Worm (Caenorhabditis elegans) whole organism, L4 larva: ENCODE results near the gene F57A8.1.

ENCODE experiments used
- D1046.2 ChIP-seq: fragments of 200-800 bp; sonication (Bioruptor generic); IDR thresholded peaks from 2 replicates; pipeline ENCODE4 v1.3.6; 2022; ENCODE audit warnings: missing genetic modification characterization, missing compliant biosample characterization
- F10B5.3 ChIP-seq: sonication (generic microtip); optimal IDR thresholded peaks from 2 replicates; lab custom pipeline; 2016; ENCODE audit warnings: mild to moderate bottlenecking, missing genetic modification characterization, missing compliant biosample characterization
- F26F4.8 ChIP-seq: fragments of 200-800 bp; sonication (Bioruptor generic); conservative IDR thresholded peaks from 2 replicates; pipeline ENCODE4 v1.3.6; 2022; ENCODE audit warnings: missing genetic modification characterization, missing compliant biosample characterization
- F44E2.7 ChIP-seq: fragments of 200-800 bp; sonication (Bioruptor generic); IDR thresholded peaks from 2 replicates; pipeline ENCODE4 v2.1.2; 2022; ENCODE audit warnings: missing genetic modification characterization, missing compliant biosample characterization
- F49E8.2 ChIP-seq: sonication (generic microtip); optimal IDR thresholded peaks from 2 replicates; lab custom pipeline; 2016; ENCODE audit warnings: missing compliant biosample characterization, mild to moderate bottlenecking, missing genetic modification characterization, borderline replicate concordance
- R02D3.7 ChIP-seq: fragments of 150-350 bp; sonication (generic microtip); optimal IDR thresholded peaks from 3 replicates; lab custom pipeline; 2014; ENCODE audit warnings: missing biosample characterization, missing genetic modification characterization
- T20F7.1 ChIP-seq: fragments of 200-800 bp; sonication (Bioruptor generic); optimal IDR thresholded peaks from 2 replicates; lab custom pipeline; 2018; ENCODE audit warnings: mild to moderate bottlenecking, missing genetic modification characterization, missing compliant biosample characterization
- T26A8.4 ChIP-seq: fragments of 200-800 bp; sonication (Bioruptor generic); IDR thresholded peaks from 2 replicates; pipeline ENCODE4 v1.3.6; 2022; ENCODE audit warnings: missing genetic modification characterization, missing compliant biosample characterization
- Y105C5A.15 ChIP-seq: fragments of 200-800 bp; sonication (Bioruptor generic); IDR thresholded peaks from 2 replicates; pipeline ENCODE4 v1.3.6; 2022; ENCODE audit warnings: missing genetic modification characterization, missing compliant biosample characterization
- Y48G9A.11 ChIP-seq: fragments of 200-800 bp; sonication (Bioruptor generic); IDR thresholded peaks from 2 replicates; pipeline ENCODE4 v1.3.6; 2022; ENCODE audit warnings: missing genetic modification reagents, missing genetic modification characterization, missing compliant biosample characterization
- Y5F2A.4 ChIP-seq: fragments of 200-800 bp; sonication (Bioruptor generic); optimal IDR thresholded peaks from 2 replicates; lab custom pipeline; 2018; ENCODE audit warnings: mild to moderate bottlenecking, missing genetic modification characterization, missing compliant biosample characterization
- ZK337.2 ChIP-seq: fragments of 200-800 bp; sonication (Bioruptor generic); IDR thresholded peaks from 2 replicates; pipeline ENCODE4 v1.3.6; 2022; ENCODE audit warnings: missing genetic modification reagents, missing genetic modification characterization, missing compliant biosample characterization
- ZK546.5 ChIP-seq, 2 experiments: sonication (generic microtip); optimal IDR thresholded peaks; 2 replicates each; lab custom pipeline; 2017; ENCODE audit warnings: missing biosample characterization in 2 of 2, missing genetic modification characterization in 2 of 2
- aha-1 ChIP-seq: fragments of 150-350 bp; peaks from one replicate; lab custom pipeline; 2014; ENCODE audit warnings: missing biosample characterization, missing genetic modification characterization
- ama-1 ChIP-seq: fragments of 150-350 bp; optimal IDR thresholded peaks from 2 replicates; lab custom pipeline; 2014; ENCODE audit warnings: inconsistent platforms, mixed read lengths
- arid-1 ChIP-seq: fragments of 200-800 bp; sonication (Bioruptor generic); conservative IDR thresholded peaks from 2 replicates; pipeline ENCODE4 v1.3.6; 2022; ENCODE audit warnings: missing genetic modification reagents, missing genetic modification characterization, missing compliant biosample characterization
- ceh-20 ChIP-seq: fragments of 200-800 bp; sonication (Bioruptor generic); IDR thresholded peaks from 2 replicates; pipeline ENCODE4 v1.3.6; 2022; ENCODE audit warnings: missing genetic modification reagents, missing genetic modification characterization, missing compliant biosample characterization
- ceh-32 ChIP-seq: sonication (generic microtip); optimal IDR thresholded peaks from 2 replicates; lab custom pipeline; 2016; ENCODE audit warnings: mild to moderate bottlenecking, missing genetic modification characterization, missing compliant biosample characterization; ENCODE audit not compliant: poor library complexity
- ceh-82 ChIP-seq: sonication (generic microtip); optimal IDR thresholded peaks from 2 replicates; lab custom pipeline; 2017; ENCODE audit warnings: missing biosample characterization, missing genetic modification characterization
- cey-2 ChIP-seq: sonication (generic microtip); optimal IDR thresholded peaks from 3 replicates; lab custom pipeline; 2017; ENCODE audit warnings: missing genetic modification characterization, mild to moderate bottlenecking, missing compliant biosample characterization, antibody characterized with exemption, borderline replicate concordance; ENCODE audit not compliant: insufficient read depth
- daf-19 ChIP-seq: fragments of 200-800 bp; sonication (Bioruptor generic); conservative IDR thresholded peaks from 2 replicates; pipeline ENCODE4 v1.3.6; 2022; ENCODE audit warnings: missing genetic modification characterization, missing compliant biosample characterization
- dmd-6 ChIP-seq: fragments of 200-800 bp; sonication (Bioruptor generic); IDR thresholded peaks from 2 replicates; pipeline ENCODE4 v1.3.6; 2022; ENCODE audit warnings: missing genetic modification reagents, missing genetic modification characterization, missing compliant biosample characterization
- dpl-1 ChIP-seq: fragments of 150-350 bp; optimal IDR thresholded peaks from 2 replicates; lab custom pipeline; 2014; ENCODE audit warnings: missing biosample characterization, missing genetic modification reagents, missing genetic modification characterization
- dve-1 ChIP-seq: sonication (generic microtip); optimal IDR thresholded peaks from 2 replicates; lab custom pipeline; 2017; ENCODE audit warnings: antibody characterized with exemption, mild to moderate bottlenecking, missing genetic modification characterization, missing compliant biosample characterization; ENCODE audit not compliant: insufficient read depth
- hif-1 ChIP-seq, 2 experiments: sonication (generic microtip); optimal IDR thresholded peaks; 2 replicates each; lab custom pipeline; 2016 to 2017; ENCODE audit warnings: missing compliant biosample characterization in 2 of 2, missing genetic modification characterization in 2 of 2, missing genetic modification reagents in 2 of 2, missing genotype in 2 of 2, mild to moderate bottlenecking in 1 of 2
- hlh-30 ChIP-seq: sonication (generic microtip); optimal IDR thresholded peaks from 2 replicates; lab custom pipeline; 2017; ENCODE audit warnings: antibody characterized with exemption, mild to moderate bottlenecking, missing genetic modification characterization, missing compliant biosample characterization; ENCODE audit not compliant: insufficient read depth
- jun-1 ChIP-seq: fragments of 150-350 bp; optimal IDR thresholded peaks from 2 replicates; lab custom pipeline; 2014; ENCODE audit warnings: missing biosample characterization, missing genetic modification reagents, missing genetic modification characterization
- lim-7 ChIP-seq: fragments of 200-800 bp; sonication (Bioruptor generic); IDR thresholded peaks from 2 replicates; pipeline ENCODE4 v1.3.6; 2022; ENCODE audit warnings: missing genetic modification characterization, missing compliant biosample characterization
- lin-38 ChIP-seq: fragments of 200-800 bp; sonication (Bioruptor generic); IDR thresholded peaks from 2 replicates; pipeline ENCODE4 v1.3.6; 2022; ENCODE audit warnings: missing genetic modification reagents, missing genetic modification characterization, missing compliant biosample characterization
- lir-3 ChIP-seq: sonication (generic microtip); optimal IDR thresholded peaks from 2 replicates; lab custom pipeline; 2016; ENCODE audit warnings: mild to moderate bottlenecking, missing genetic modification characterization, missing compliant biosample characterization
- madf-9 ChIP-seq: fragments of 200-800 bp; sonication (Bioruptor generic); conservative IDR thresholded peaks from 2 replicates; pipeline ENCODE4 v1.3.6; 2022; ENCODE audit warnings: missing genetic modification reagents, missing genetic modification characterization, missing compliant biosample characterization
- mep-1 ChIP-seq: fragments of 150-350 bp; sonication (generic microtip); optimal IDR thresholded peaks from 3 replicates; lab custom pipeline; 2014; ENCODE audit warnings: missing biosample characterization, missing genetic modification characterization
- mxl-3 ChIP-seq: fragments of 200-800 bp; sonication (Bioruptor generic); optimal IDR thresholded peaks from 2 replicates; lab custom pipeline; 2018; ENCODE audit warnings: mild to moderate bottlenecking, missing genetic modification characterization, missing compliant biosample characterization
- nhr-10 ChIP-seq: fragments of 150-350 bp; optimal IDR thresholded peaks from 2 replicates; lab custom pipeline; 2014; ENCODE audit warnings: missing biosample characterization, missing genetic modification characterization
- nhr-11 ChIP-seq: fragments of 150-350 bp; optimal IDR thresholded peaks from 2 replicates; lab custom pipeline; 2014; ENCODE audit warnings: missing biosample characterization, missing genetic modification characterization
- nhr-25 ChIP-seq: sonication (generic microtip); optimal IDR thresholded peaks from 2 replicates; lab custom pipeline; 2017; ENCODE audit warnings: missing genetic modification characterization, mild to moderate bottlenecking, missing compliant biosample characterization, antibody characterized with exemption, moderate library complexity, borderline replicate concordance; ENCODE audit not compliant: insufficient read depth
- nhr-41 ChIP-seq: fragments of 200-800 bp; sonication (Bioruptor generic); IDR thresholded peaks from 2 replicates; pipeline ENCODE4 v1.3.6; 2022; ENCODE audit warnings: missing genetic modification reagents, missing genetic modification characterization, missing compliant biosample characterization
- nhr-42 ChIP-seq: fragments of 200-800 bp; sonication (Bioruptor generic); IDR thresholded peaks from 2 replicates; pipeline ENCODE4 v1.3.6; 2022; ENCODE audit warnings: missing genetic modification characterization, missing compliant biosample characterization
- nhr-76 ChIP-seq: fragments of 150-350 bp; optimal IDR thresholded peaks from 2 replicates; lab custom pipeline; 2014; ENCODE audit warnings: missing biosample characterization, missing genetic modification characterization
- pha-4 ChIP-seq, 2 experiments: fragments of 150-350 bp in 1 of 2; fragments of 200-800 bp in 1 of 2; sonication (Bioruptor generic) in 1 of 2; IDR thresholded peaks in 1 of 2; optimal IDR thresholded peaks in 1 of 2; 2 replicates each; pipeline versions ENCODE4 v1.3.6 to Lab custom; 2014 to 2022; ENCODE audit warnings: missing genetic modification characterization in 2 of 2, missing genetic modification reagents in 2 of 2, missing biosample characterization in 1 of 2, missing compliant biosample characterization in 1 of 2
- pqm-1 ChIP-seq: sonication (generic microtip); optimal IDR thresholded peaks from 2 replicates; lab custom pipeline; 2017; ENCODE audit warnings: missing biosample characterization, missing genetic modification characterization
- rbr-2 ChIP-seq: sonication (generic microtip); optimal IDR thresholded peaks from 2 replicates; lab custom pipeline; 2016; ENCODE audit warnings: missing genotype, missing genetic modification characterization, missing compliant biosample characterization
- snpc-4 ChIP-seq: fragments of 150-350 bp; optimal IDR thresholded peaks from 2 replicates; lab custom pipeline; 2014; ENCODE audit warnings: missing biosample characterization, missing genetic modification characterization
- spr-3 ChIP-seq: fragments of 200-800 bp; sonication (Bioruptor generic); optimal IDR thresholded peaks from 2 replicates; lab custom pipeline; 2018; ENCODE audit warnings: mild to moderate bottlenecking, missing genetic modification characterization, missing compliant biosample characterization
- tra-1 ChIP-seq: fragments of 200-800 bp; sonication (Bioruptor generic); IDR thresholded peaks from 2 replicates; pipeline ENCODE4 v1.3.6; 2022; ENCODE audit warnings: missing genetic modification reagents, missing genetic modification characterization, missing compliant biosample characterization
- unc-39 ChIP-seq: sonication (generic microtip); optimal IDR thresholded peaks from 2 replicates; lab custom pipeline; 2017; ENCODE audit warnings: missing biosample characterization, missing genetic modification characterization
- unc-62 ChIP-seq, 3 experiments: fragments of 150-350 bp in 1 of 3; sonication (generic microtip); optimal IDR thresholded peaks in 2 of 3; peaks in 1 of 3; 1 replicate in 1 of 3; 2 replicates in 2 of 3; lab custom pipeline; 2014 to 2017; ENCODE audit warnings: missing biosample characterization in 3 of 3, missing genetic modification characterization in 3 of 3, missing genetic modification reagents in 3 of 3, missing genotype in 1 of 3
- vab-7 ChIP-seq: fragments of 200-800 bp; sonication (Bioruptor generic); IDR thresholded peaks from 2 replicates; pipeline ENCODE4 v1.3.6; 2022; ENCODE audit warnings: missing genetic modification reagents, missing genetic modification characterization, missing compliant biosample characterization
- zip-11 ChIP-seq: fragments of 200-800 bp; sonication (Bioruptor generic); IDR thresholded peaks from 2 replicates; pipeline ENCODE4 v1.3.6; 2022; ENCODE audit warnings: missing genetic modification characterization, missing compliant biosample characterization
- ztf-7 ChIP-seq: fragments of 150-350 bp; optimal IDR thresholded peaks from 2 replicates; lab custom pipeline; 2014; ENCODE audit warnings: missing biosample characterization, missing genetic modification characterization

Gene F57A8.1

ce11 chrV:10039837-10040236, 2.7 kb downstream of the F57A8.1 start (continued):
- TF ChIP-seq Y5F2A.4 (no peak), cey-2 (no peak), snpc-4 (tag; lab: Kevin White, UChicago) (no peak), F49E8.2 (no peak), dmd-6 (peak; percentile 88), spr-3 (GFP tag; lab: Kevin White, UChicago) (peak; percentile 39), T26A8.4 (GFP tag; lab: Robert Waterston, UW) (peak; percentile 45; the same call in 1 of the 2 replicates), jun-1 (tag; lab: Kevin White, UChicago) (peak; percentile 55), F10B5.3 (tag; lab: Kevin White, UChicago) (no peak), lir-3 (tag; lab: Kevin White, UChicago) (no peak), mxl-3 (GFP tag; lab: Kevin White, UChicago) (peak; percentile 68), hlh-30 (tag; lab: Kevin White, UChicago) (peak; percentile 80), T20F7.1 (GFP tag; lab: Kevin White, UChicago) (no peak), mep-1 (peak; percentile 89), lin-38 (GFP tag; lab: Robert Waterston, UW) (no peak; the same call in 1 of the 2 replicates), ama-1 (no peak), nhr-25 (tag; lab: Kevin White, UChicago) (peak; percentile 1), aha-1 (peak; percentile 97), ceh-82 (tag; lab: Kevin White, UChicago) (no peak), rbr-2 (tag; lab: Kevin White, UChicago) (peak; percentile 77), nhr-42 (no peak), unc-39 (tag; lab: Kevin White, UChicago) (no peak), nhr-11 (tag; lab: Kevin White, UChicago) (no peak), arid-1 (peak; percentile 43; the same call in 1 of the 2 replicates), nhr-10 (no peak), zip-11 (no peak), Y48G9A.11 (no peak), ZK337.2 (GFP tag; lab: Robert Waterston, UW) (no peak), nhr-41 (GFP tag; lab: Robert Waterston, UW) (no peak), daf-19 (GFP tag; lab: Robert Waterston, UW) (no peak), lim-7 (no peak), ceh-32 (peak; percentile 20), dve-1 (tag; lab: Kevin White, UChicago) (peak; percentile 91), unc-62 (GFP tag; optimal IDR thresholded peaks at IDR 0.05 in 1 of 2; lab: Kevin White, UChicago) (peak in 1 of 2 experiments; percentile 32), unc-62 (tag; optimal IDR thresholded peaks at IDR 0.05; lab: Kevin White, UChicago) (no peak), ztf-7 (tag; lab: Kevin White, UChicago) (peak; percentile 31), hif-1 (tag; optimal IDR thresholded peaks at IDR 0.05; lab: Kevin White, UChicago) (peak in 1 of 2 experiments; percentile 44), pha-4 (GFP tag; IDR thresholded peaks at IDR 0.05; lab: Robert Waterston, UW) (peak; percentile 25; the same call in 1 of the 2 replicates), pha-4 (tag; optimal IDR thresholded peaks at IDR 0.05; lab: Kevin White, UChicago) (peak; percentile 22), ZK546.5 (tag; optimal IDR thresholded peaks at IDR 0.05; lab: Kevin White, UChicago) (no peak), vab-7 (GFP tag; lab: Robert Waterston, UW) (no peak), D1046.2 (no peak), F26F4.8 (GFP tag; lab: Robert Waterston, UW) (no peak), tra-1 (no peak), pqm-1 (tag; lab: Kevin White, UChicago) (peak; percentile 58), R02D3.7 (tag; lab: Kevin White, UChicago) (no peak), dpl-1 (GFP tag; lab: Kevin White, UChicago) (peak; percentile 30), nhr-76 (no peak), madf-9 (GFP tag; lab: Robert Waterston, UW) (no peak; the same call in 1 of the 2 replicates), Y105C5A.15 (GFP tag; lab: Robert Waterston, UW) (no peak), ceh-20 (peak; percentile 56; the same call in 1 of the 2 replicates), F44E2.7 (GFP tag; lab: Robert Waterston, UW) (no peak)
